Fruit fly (Drosophila melanogaster) whole organism, larva: Measurements from ENCODE around the gene OdsH.

Experiments
- noc ChIP-seq: fragments of 200-800 bp; sonication (Bioruptor generic); optimal IDR thresholded peaks from 3 replicates; lab custom pipeline; 2019; ENCODE audit warnings: missing biosample characterization, mild to moderate bottlenecking, missing genetic modification characterization, moderate library complexity

Gene OdsH

DNA sequence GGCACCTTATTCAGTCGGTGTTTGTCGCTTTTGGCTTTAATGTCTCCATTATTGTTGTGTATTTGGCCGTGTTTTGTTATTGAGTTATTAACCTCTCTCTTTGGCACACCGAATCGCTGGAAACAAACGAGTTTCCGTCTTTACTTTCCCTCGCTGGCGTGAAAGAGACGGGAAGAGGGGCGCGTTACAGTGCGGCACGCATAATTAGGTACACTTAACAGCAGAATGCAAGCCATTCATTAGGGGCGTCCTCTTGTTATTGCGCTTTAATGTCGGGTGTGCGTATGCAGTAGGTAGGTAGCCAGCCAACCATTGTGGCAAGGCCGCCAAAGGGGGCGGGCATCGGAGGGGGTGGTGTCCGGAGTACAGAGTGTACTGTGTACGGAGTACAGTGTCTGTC, 16.3 kb upstream of the OdsH start:
- no peak for TF ChIP-seq noc (tag; lab: Kevin White, UChicago)

dm6 chrX:17780295-17780694, 10.5 kb upstream of the OdsH start:
- no peak for TF ChIP-seq noc (tag; lab: Kevin White, UChicago)

- no peak for TF ChIP-seq noc (tag; lab: Kevin White, UChicago)
Measured at dm6 chrX:17780834-17781233, 10.0 kb upstream of the OdsH start.

dm6 chrX:17782058-17782457, 8.8 kb upstream of the OdsH start:
- no peak for TF ChIP-seq noc (tag; lab: Kevin White, UChicago)

dm6 chrX:17789413-17790054, 1.3 kb upstream of the OdsH start:
- TF ChIP-seq noc (tag; lab: Kevin White, UChicago) = no peak

- no peak for TF ChIP-seq noc (tag; lab: Kevin White, UChicago)
Measured at dm6 chrX:17790072-17790471, 738 bp upstream of the OdsH start.

DNA sequence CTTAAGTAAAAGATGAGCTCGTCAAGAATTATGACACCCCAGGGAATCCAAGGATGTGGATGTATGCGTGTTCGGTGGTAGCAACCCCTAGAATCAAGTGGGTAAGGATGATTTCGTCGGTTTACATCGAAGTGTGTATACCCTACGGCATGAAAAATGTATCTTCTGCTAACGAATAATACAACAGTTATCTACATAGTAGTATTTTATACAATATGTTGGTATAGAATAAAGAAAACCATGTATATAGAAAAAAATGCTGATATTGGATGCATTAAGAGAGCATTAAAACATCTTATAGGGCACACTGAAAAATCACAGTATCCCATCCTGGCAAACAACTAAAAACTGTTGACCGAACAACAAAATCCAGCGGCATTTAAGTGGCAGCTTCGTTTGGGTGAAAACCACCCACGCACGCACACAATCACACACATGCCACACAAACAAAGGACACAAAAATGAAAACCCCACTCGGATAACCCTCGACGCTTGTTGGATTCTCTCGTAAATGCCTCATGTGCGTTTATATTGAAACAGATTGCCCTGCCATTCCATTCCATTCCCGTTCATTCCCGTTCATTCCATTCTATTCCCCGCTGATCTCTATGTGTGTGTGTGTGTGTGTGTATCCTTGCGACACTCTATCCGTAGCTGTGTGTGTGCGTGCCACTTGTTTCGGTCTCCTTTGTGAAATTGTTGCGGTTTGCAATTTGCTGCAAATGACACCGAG, 8.4 kb downstream of the OdsH start:
- no peak for TF ChIP-seq noc (tag; lab: Kevin White, UChicago)

dm6 chrX:17799803-17800151, 9.0 kb downstream of the OdsH start:
- TF ChIP-seq noc (tag; lab: Kevin White, UChicago) = no peak

DNA sequence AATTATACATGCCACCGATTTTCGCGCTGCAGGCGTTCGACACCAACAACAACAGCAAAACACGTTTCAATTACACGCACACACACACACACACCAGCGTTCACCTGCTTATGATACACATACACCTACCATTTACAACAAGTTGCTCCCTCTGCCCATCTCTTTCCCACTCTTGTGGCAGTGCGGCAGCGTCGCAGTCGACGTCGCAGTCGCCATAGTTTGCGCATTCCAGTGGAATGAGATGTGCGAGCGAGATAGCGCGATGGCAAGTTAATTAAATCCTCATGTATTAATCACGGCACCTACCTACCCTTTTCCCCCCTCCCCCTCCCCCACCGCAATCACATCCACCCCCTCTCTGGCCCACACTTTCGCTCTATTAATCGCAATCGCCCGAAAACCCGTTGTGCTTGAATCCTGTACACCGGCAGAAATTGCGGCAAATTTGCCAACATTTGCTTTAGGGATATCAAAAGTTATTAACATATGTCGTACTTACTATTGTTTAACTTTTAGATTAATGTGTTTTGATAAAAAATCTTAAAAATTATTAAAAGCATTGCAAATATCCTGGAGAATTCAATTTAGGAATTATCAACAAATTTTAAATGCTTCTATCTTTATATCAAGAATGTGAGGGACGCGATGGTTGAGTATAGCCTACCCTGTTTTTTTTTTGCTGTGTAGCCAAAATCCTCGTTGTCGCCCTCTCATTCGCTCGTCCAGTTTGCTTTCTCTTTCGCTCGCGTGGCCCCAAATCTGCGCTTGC, 11.7 kb downstream of the OdsH start:
- TF ChIP-seq noc (tag; lab: Kevin White, UChicago) = peak; percentile 18

DNA sequence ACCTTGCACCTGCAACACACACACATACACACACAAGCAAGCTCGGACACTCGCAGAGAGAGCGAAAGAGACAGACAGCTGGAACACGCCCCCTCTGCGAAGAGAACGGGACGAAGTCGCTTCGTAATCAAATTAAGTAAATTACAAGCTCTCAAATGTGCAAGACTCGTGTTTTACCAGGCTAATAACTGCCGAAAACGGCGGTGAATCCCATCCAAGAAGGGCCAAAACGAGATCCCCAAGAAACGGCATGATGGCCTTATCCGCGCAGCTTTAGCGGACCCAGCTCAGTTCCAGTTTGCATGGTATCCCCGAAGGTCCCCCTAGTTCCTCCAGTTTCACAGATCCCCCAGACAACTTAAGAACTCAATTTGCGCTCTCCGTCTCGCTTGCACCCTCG, 13.2 kb downstream of the OdsH start:
- no peak for TF ChIP-seq noc (tag; lab: Kevin White, UChicago)

- TF ChIP-seq noc (tag; lab: Kevin White, UChicago) = no peak
Measured at dm6 chrX:17806335-17806734, 15.5 kb downstream of the OdsH start.

- TF ChIP-seq noc (tag; lab: Kevin White, UChicago) = no peak
Measured at dm6 chrX:17806973-17807372, 16.2 kb downstream of the OdsH start.

DNA sequence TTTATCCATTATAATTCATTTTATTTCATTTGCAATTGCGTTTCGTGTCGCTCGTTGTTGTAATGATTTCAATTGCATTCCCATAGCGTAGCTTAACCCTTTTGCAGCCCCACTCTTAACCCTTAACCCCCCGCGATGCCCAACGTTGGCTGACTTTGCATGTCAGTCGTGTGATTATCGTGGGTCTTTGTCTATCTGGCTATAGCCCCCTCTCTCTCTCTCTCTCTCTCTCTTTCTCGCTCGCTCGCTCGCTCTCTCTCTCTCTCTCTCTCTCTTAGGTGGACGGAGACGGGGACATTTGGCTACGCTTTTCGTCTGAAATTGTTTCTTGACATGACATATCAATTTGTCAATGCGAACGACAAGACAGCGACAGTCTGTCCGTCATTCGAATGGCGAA, 21.4 kb downstream of the OdsH start:
- no peak for TF ChIP-seq noc (tag; lab: Kevin White, UChicago)

DNA sequence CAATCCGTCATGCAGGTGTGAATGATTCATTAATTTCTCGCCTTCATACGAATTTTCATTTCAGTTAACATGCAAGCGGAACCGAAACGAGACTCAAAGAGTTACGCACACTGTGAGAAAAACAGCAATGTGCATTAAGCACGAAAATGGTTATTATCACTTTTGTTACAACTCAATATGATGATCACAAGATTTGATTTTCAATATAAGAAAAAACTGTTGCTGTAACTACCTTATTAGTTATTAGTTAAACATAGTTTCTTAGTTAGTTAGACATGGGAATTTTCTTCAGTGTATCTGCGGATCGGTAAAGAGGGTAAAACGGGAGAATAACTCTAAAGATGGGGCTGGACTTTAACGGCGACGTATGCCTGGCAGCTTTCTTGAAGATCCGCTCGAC, 24.0 kb downstream of the OdsH start:
- TF ChIP-seq noc (tag; lab: Kevin White, UChicago) = no peak

DNA sequence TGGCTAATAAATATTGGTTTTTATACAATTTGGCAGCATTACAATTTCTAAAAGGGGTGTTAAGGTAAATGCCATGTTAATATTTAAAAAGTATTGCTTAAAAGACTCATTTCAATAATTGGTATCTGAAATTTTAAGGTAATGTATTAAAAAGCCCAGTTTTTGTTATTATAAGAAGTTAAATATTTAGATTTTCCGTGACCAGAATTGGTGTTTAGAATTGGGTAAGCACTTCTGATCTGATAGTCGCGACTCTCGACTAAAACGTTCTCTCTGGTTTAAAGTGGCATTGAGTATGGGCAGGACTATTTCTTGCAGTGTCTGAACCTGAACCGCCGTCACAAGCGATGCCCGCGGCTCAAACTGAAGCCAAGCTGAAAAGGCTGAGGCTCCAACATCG, 25.6 kb downstream of the OdsH start:
- no peak for TF ChIP-seq noc (tag; lab: Kevin White, UChicago)

- TF ChIP-seq noc (tag; lab: Kevin White, UChicago) = no peak
Measured at dm6 chrX:17819635-17820139, 28.9 kb downstream of the OdsH start, which contains the start of gene CG12986. TSS of gene CG12986 (minus strand) at chrX:17819685.
